Fruit fly (Drosophila melanogaster) whole organism, embryonic: ENCODE measurements around the gene CG44362.

ENCODE experiments used
- Atf3 ChIP-seq: fragments of 200-800 bp; sonication (Bioruptor generic); optimal IDR thresholded peaks from 3 replicates; lab custom pipeline; 2016; ENCODE audit warnings: missing biosample characterization, missing genetic modification characterization
- Bdp1 ChIP-seq: fragments of 200-800 bp; sonication (Bioruptor generic); optimal IDR thresholded peaks from 3 replicates; lab custom pipeline; 2016; ENCODE audit warnings: missing biosample characterization, missing genetic modification characterization
- BtbVII ChIP-seq: fragments of 200-800 bp; sonication (Bioruptor generic); optimal IDR thresholded peaks from 3 replicates; lab custom pipeline; 2017; ENCODE audit warnings: missing biosample characterization, mild to moderate bottlenecking, missing genetic modification characterization
- CG10267 ChIP-seq: fragments of 200-800 bp; sonication (Bioruptor generic); optimal IDR thresholded peaks from 2 replicates; lab custom pipeline; 2018; ENCODE audit warnings: missing biosample characterization, mild to moderate bottlenecking, missing genetic modification characterization, moderate library complexity
- CG11085 ChIP-seq: fragments of 200-800 bp; sonication (Bioruptor generic); IDR thresholded peaks from 2 replicates; pipeline ENCODE4 v1.3.6; 2022; ENCODE audit warnings: missing biosample characterization, missing genetic modification characterization
- CG11560 ChIP-seq: fragments of 200-800 bp; sonication (Bioruptor generic); IDR thresholded peaks from 3 replicates; pipeline ENCODE4 v1.3.6; 2022; ENCODE audit warnings: missing biosample characterization, missing genetic modification characterization
- CG11695 ChIP-seq: fragments of 200-800 bp; sonication (Bioruptor generic); IDR thresholded peaks from 3 replicates; pipeline ENCODE4 v1.3.6; 2022; ENCODE audit warnings: missing biosample characterization, missing genetic modification characterization
- CG12104 ChIP-seq: fragments of 200-800 bp; sonication (Bioruptor generic); optimal IDR thresholded peaks from 3 replicates; lab custom pipeline; 2016; ENCODE audit warnings: missing biosample characterization, missing genetic modification characterization
- CG12155 ChIP-seq: fragments of 200-800 bp; sonication (Bioruptor generic); optimal IDR thresholded peaks from 3 replicates; lab custom pipeline; 2016; ENCODE audit warnings: missing biosample characterization, missing genetic modification characterization
- CG1233 ChIP-seq: fragments of 200-800 bp; sonication (Bioruptor generic); optimal IDR thresholded peaks from 4 replicates; lab custom pipeline; 2018; ENCODE audit warnings: missing biosample characterization, mild to moderate bottlenecking, missing genetic modification characterization
- CG12769 ChIP-seq: fragments of 200-800 bp; sonication (Bioruptor generic); optimal IDR thresholded peaks from 2 replicates; lab custom pipeline; 2019; ENCODE audit warnings: missing biosample characterization, mild to moderate bottlenecking, missing genetic modification characterization, moderate library complexity
- CG12942 ChIP-seq: fragments of 200-800 bp; sonication (Bioruptor generic); optimal IDR thresholded peaks from 3 replicates; lab custom pipeline; 2016; ENCODE audit warnings: missing biosample characterization, missing genetic modification characterization
- CG14965 ChIP-seq: fragments of 200-800 bp; sonication (Bioruptor generic); optimal IDR thresholded peaks from 2 replicates; lab custom pipeline; 2016; ENCODE audit warnings: missing biosample characterization, missing genetic modification characterization, borderline replicate concordance
- CG1602 ChIP-seq: fragments of 200-800 bp; sonication (Bioruptor generic); optimal IDR thresholded peaks from 3 replicates; lab custom pipeline; 2016; ENCODE audit warnings: missing biosample characterization, missing genetic modification characterization
- CG1603 ChIP-seq: fragments of 200-800 bp; sonication (Bioruptor generic); optimal IDR thresholded peaks from 2 replicates; lab custom pipeline; 2019; ENCODE audit warnings: missing biosample characterization, mild to moderate bottlenecking, missing genetic modification characterization, moderate library complexity
- CG18764 ChIP-seq: fragments of 200-800 bp; sonication (Bioruptor generic); optimal IDR thresholded peaks from 3 replicates; lab custom pipeline; 2016; ENCODE audit warnings: missing biosample characterization, missing genetic modification characterization
- CG2120 ChIP-seq: fragments of 200-800 bp; sonication (Bioruptor generic); optimal IDR thresholded peaks from 3 replicates; lab custom pipeline; 2016; ENCODE audit warnings: missing biosample characterization, missing genetic modification characterization
- CG32772 ChIP-seq: fragments of 200-800 bp; sonication (Bioruptor generic); IDR thresholded peaks from 2 replicates; pipeline ENCODE4 v1.3.6; 2022; ENCODE audit warnings: missing biosample characterization, missing genetic modification characterization
- CG33213 ChIP-seq: fragments of 200-800 bp; sonication (Bioruptor generic); optimal IDR thresholded peaks from 3 replicates; lab custom pipeline; 2016; ENCODE audit warnings: missing biosample characterization, missing genetic modification characterization
- CG3995 ChIP-seq: fragments of 200-800 bp; sonication (Bioruptor generic); optimal IDR thresholded peaks from 3 replicates; lab custom pipeline; 2016; ENCODE audit warnings: missing biosample characterization, missing genetic modification characterization
- CG4328 ChIP-seq: fragments of 200-800 bp; sonication (Bioruptor generic); optimal IDR thresholded peaks from 3 replicates; lab custom pipeline; 2017; ENCODE audit warnings: missing biosample characterization, missing genetic modification reagents, missing genetic modification characterization
- CG4424 ChIP-seq: fragments of 200-800 bp; sonication (Bioruptor generic); optimal IDR thresholded peaks from 3 replicates; lab custom pipeline; 2016; ENCODE audit warnings: missing biosample characterization, missing genetic modification characterization
- CG6813 ChIP-seq: fragments of 200-800 bp; sonication (Bioruptor generic); optimal IDR thresholded peaks from 2 replicates; lab custom pipeline; 2017; ENCODE audit warnings: missing biosample characterization, missing genetic modification characterization, mild to moderate bottlenecking, moderate library complexity, missing genetic modification reagents
- CG7271 ChIP-seq: fragments of 200-800 bp; sonication (Bioruptor generic); optimal IDR thresholded peaks from 2 replicates; lab custom pipeline; 2018; ENCODE audit warnings: missing biosample characterization, mild to moderate bottlenecking, missing genetic modification characterization, moderate library complexity
- CG8478 ChIP-seq: fragments of >200 bp; optimal IDR thresholded peaks from 2 replicates; lab custom pipeline; 2018
- CG9932 ChIP-seq: fragments of 200-800 bp; sonication (Bioruptor generic); IDR thresholded peaks from 2 replicates; pipeline ENCODE4 v1.3.6; 2022; ENCODE audit warnings: missing biosample characterization, missing genetic modification characterization
- CHES-1-like ChIP-seq: fragments of 200-800 bp; sonication (Bioruptor generic); optimal IDR thresholded peaks from 2 replicates; lab custom pipeline; 2016; ENCODE audit warnings: missing biosample characterization, missing genetic modification characterization
- Dfd ChIP-seq, 2 experiments: fragments of >200 bp; optimal IDR thresholded peaks; 2 replicates each; lab custom pipeline; 2017; ENCODE audit warnings: missing biosample characterization in 2 of 2, missing genetic modification characterization in 2 of 2
- Jarid2 ChIP-seq: fragments of 200-800 bp; sonication (Bioruptor generic); optimal IDR thresholded peaks from 3 replicates; lab custom pipeline; 2017; ENCODE audit warnings: mild to moderate bottlenecking, missing biosample characterization, missing genetic modification reagents, missing genetic modification characterization
- MBD-R2 ChIP-seq: fragments of 200-800 bp; sonication (Bioruptor generic); IDR thresholded peaks from 2 replicates; pipeline ENCODE4 v1.3.6; 2022; ENCODE audit warnings: missing biosample characterization, missing genetic modification characterization
- Med ChIP-seq: fragments of 200-800 bp; sonication (Bioruptor generic); peaks from one replicate; lab custom pipeline; 2016; ENCODE audit warnings: missing biosample characterization, missing genetic modification characterization, mild to moderate bottlenecking, inconsistent platforms, moderate library complexity
- Meics ChIP-seq: fragments of 200-800 bp; sonication (Bioruptor generic); optimal IDR thresholded peaks from 2 replicates; lab custom pipeline; 2017; ENCODE audit warnings: missing biosample characterization, mild to moderate bottlenecking, missing genetic modification characterization
- Mrtf ChIP-seq: fragments of 200-800 bp; sonication (Bioruptor generic); IDR thresholded peaks from 3 replicates; pipeline ENCODE4 v1.3.6; 2022; ENCODE audit warnings: missing biosample characterization, missing genetic modification characterization
- Poxn ChIP-seq: fragments of 200-800 bp; sonication (Bioruptor generic); IDR thresholded peaks from 2 replicates; pipeline ENCODE4 v1.3.6; 2022; ENCODE audit warnings: missing biosample characterization, missing genetic modification characterization
- Ptx1 ChIP-seq: fragments of 200-800 bp; sonication (Bioruptor generic); IDR thresholded peaks from 2 replicates; pipeline ENCODE4 v1.3.6; 2022; ENCODE audit warnings: missing biosample characterization, missing genetic modification characterization
- Taf1 ChIP-seq: fragments of 200-800 bp; sonication (Bioruptor generic); IDR thresholded peaks from 2 replicates; pipeline ENCODE4 v1.3.6; 2022; ENCODE audit warnings: missing biosample characterization, missing genetic modification characterization
- Trl ChIP-seq, 3 experiments: fragments of >200 bp in 2 of 3; fragments of 200-800 bp in 1 of 3; sonication (Bioruptor generic) in 1 of 3; optimal IDR thresholded peaks; 2 replicates in 1 of 3; 3 replicates in 2 of 3; lab custom pipeline; 2016 to 2017; ENCODE audit warnings: missing biosample characterization in 1 of 3, missing genetic modification characterization in 1 of 3
- ase ChIP-seq: fragments of 200-800 bp; sonication (Bioruptor generic); IDR thresholded peaks from 3 replicates; pipeline ENCODE4 v1.3.6; 2022; ENCODE audit warnings: missing biosample characterization, missing genetic modification characterization
- dmrt99B ChIP-seq: fragments of 200-800 bp; sonication (Bioruptor generic); optimal IDR thresholded peaks from 2 replicates; lab custom pipeline; 2018; ENCODE audit warnings: missing biosample characterization, mild to moderate bottlenecking, missing genetic modification characterization, moderate library complexity
- grau ChIP-seq: fragments of 200-800 bp; optimal IDR thresholded peaks from 3 replicates; lab custom pipeline; 2019; ENCODE audit warnings: missing biosample characterization, mild to moderate bottlenecking, missing genetic modification characterization, moderate library complexity
- hb ChIP-seq: fragments of 200-800 bp; sonication (Bioruptor generic); IDR thresholded peaks from 3 replicates; pipeline ENCODE4 v1.3.6; 2022; ENCODE audit warnings: missing biosample characterization, missing genetic modification characterization; ENCODE audit not compliant: partially characterized antibody
- pzg ChIP-seq: fragments of 200-800 bp; sonication (Bioruptor generic); optimal IDR thresholded peaks from 3 replicates; lab custom pipeline; 2018; ENCODE audit warnings: missing biosample characterization, mild to moderate bottlenecking, missing genetic modification characterization, moderate library complexity
- ro ChIP-seq: fragments of 200-800 bp; sonication (Bioruptor generic); IDR thresholded peaks from 2 replicates; pipeline ENCODE4 v1.3.6; 2022; ENCODE audit warnings: missing biosample characterization, missing genetic modification characterization
- row ChIP-seq: fragments of 200-800 bp; sonication (Bioruptor generic); IDR thresholded peaks from 3 replicates; pipeline ENCODE4 v1.3.6; 2022; ENCODE audit warnings: missing biosample characterization, missing genetic modification characterization
- sc ChIP-seq, 3 experiments: fragments of >200 bp in 2 of 3; fragments of 200-800 bp in 1 of 3; sonication (Bioruptor generic) in 1 of 3; optimal IDR thresholded peaks; 2 replicates in 2 of 3; 3 replicates in 1 of 3; lab custom pipeline; 2017; ENCODE audit warnings: mild to moderate bottlenecking in 1 of 3, missing biosample characterization in 1 of 3, missing genetic modification characterization in 1 of 3, missing genetic modification reagents in 1 of 3
- sens ChIP-seq: fragments of 200-800 bp; sonication (Bioruptor generic); peaks from one replicate; lab custom pipeline; 2016; ENCODE audit warnings: missing biosample characterization, missing genetic modification characterization
- sima ChIP-seq: fragments of 200-800 bp; sonication (Bioruptor generic); optimal IDR thresholded peaks from 2 replicates; lab custom pipeline; 2016; ENCODE audit warnings: missing biosample characterization, missing genetic modification characterization
- sna ChIP-seq: fragments of 200-800 bp; sonication (Bioruptor generic); IDR thresholded peaks from 2 replicates; pipeline ENCODE4 v1.3.6; 2022; ENCODE audit warnings: missing biosample characterization, missing genetic modification characterization; ENCODE audit not compliant: partially characterized antibody
- tap ChIP-seq: fragments of 200-800 bp; optimal IDR thresholded peaks from 3 replicates; lab custom pipeline; 2019; ENCODE audit warnings: missing biosample characterization, mild to moderate bottlenecking, missing genetic modification characterization, moderate library complexity
- tgo ChIP-seq: fragments of 200-800 bp; sonication (Bioruptor generic); IDR thresholded peaks from 3 replicates; pipeline ENCODE4 v1.3.6; 2022; ENCODE audit warnings: missing biosample characterization, missing genetic modification characterization

The CG44362 gene

DNA sequence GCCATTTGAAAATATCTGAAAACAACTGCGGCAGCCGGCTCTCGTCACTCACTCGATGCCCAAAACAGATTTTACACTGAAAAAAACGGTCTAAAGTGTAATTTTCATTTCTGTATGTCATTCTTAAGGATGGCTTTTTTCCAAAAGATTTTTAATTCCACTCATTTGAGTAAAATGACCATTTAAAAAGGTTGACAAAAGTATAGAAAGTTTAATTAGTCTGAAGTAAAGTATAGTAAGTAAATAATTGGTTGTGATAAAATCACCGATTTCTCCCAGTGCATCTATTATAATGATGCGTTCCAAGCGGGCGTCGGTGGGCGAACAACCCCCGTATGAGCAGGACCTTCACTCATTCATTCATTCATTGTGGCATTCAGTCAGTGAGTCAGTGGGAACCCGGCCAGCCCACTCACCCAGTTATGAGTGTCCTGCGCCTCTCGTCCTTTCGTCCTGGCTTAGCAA is 25.0 kb downstream of the CG44362 start (continued):
- TF ChIP-seq pzg = no peak
- peak; percentile 26 for TF ChIP-seq CG12155 (GFP tag; lab: Kevin White, UChicago)
- peak; percentile 77 for TF ChIP-seq tgo (GFP tag; lab: Robert Waterston, UW)
- TF ChIP-seq CG14965 (GFP tag; lab: Kevin White, UChicago) = peak; percentile 24
- TF ChIP-seq CG11085 (GFP tag; lab: Robert Waterston, UW) = 0 out of 2 replicates have a peak, but pooled peaks have one; percentile 32
- peak; percentile 85 for TF ChIP-seq CG10267 (tag; lab: Kevin White, UChicago)
- peak; percentile 89 for TF ChIP-seq dmrt99B (tag; lab: Kevin White, UChicago)
- peak; percentile 78 for TF ChIP-seq CG6813
- TF ChIP-seq sc (optimal IDR thresholded peaks at IDR 0.05; lab: Kevin White, UChicago) = no peak
- peak; percentile 64 for TF ChIP-seq sc (GFP tag; optimal IDR thresholded peaks at IDR 0.05; lab: Kevin White, UChicago)
- no peak for TF ChIP-seq CG3995 (GFP tag; lab: Kevin White, UChicago)
- TF ChIP-seq Ptx1 (GFP tag; lab: Robert Waterston, UW) = peak; percentile 78
- TF ChIP-seq sima (GFP tag; lab: Kevin White, UChicago) = peak; percentile 8
- peak; percentile 62 for TF ChIP-seq BtbVII (GFP tag; lab: Kevin White, UChicago)
- no peak for TF ChIP-seq Dfd (GFP tag; optimal IDR thresholded peaks at IDR 0.05; lab: Kevin White, UChicago)
- peak; percentile 10 for TF ChIP-seq Bdp1 (GFP tag; lab: Kevin White, UChicago)
- TF ChIP-seq CG11695 (GFP tag; lab: Robert Waterston, UW) = peak; percentile 86
- TF ChIP-seq CG33213 (GFP tag; lab: Kevin White, UChicago) = peak; percentile 21
- no peak for TF ChIP-seq Jarid2 (GFP tag; lab: Kevin White, UChicago)
- TF ChIP-seq hb (GFP tag; lab: Robert Waterston, UW) = no peak
- no peak for TF ChIP-seq sna (GFP tag; lab: Robert Waterston, UW)
- TF ChIP-seq CHES-1-like (GFP tag; lab: Kevin White, UChicago) = peak; percentile 44
- peak; percentile 32 for TF ChIP-seq CG12942
- TF ChIP-seq CG18764 (GFP tag; lab: Kevin White, UChicago) = peak; percentile 61
- peak; percentile 71 for TF ChIP-seq CG1602
- TF ChIP-seq CG12769 (tag; lab: Kevin White, UChicago) = no peak
- peak; percentile 98 for TF ChIP-seq sens (GFP tag; lab: Kevin White, UChicago)
- TF ChIP-seq row (GFP tag; lab: Robert Waterston, UW) = peak; percentile 91
- peak; percentile 65 for TF ChIP-seq Meics (GFP tag; lab: Kevin White, UChicago)
- peak; percentile 65 for TF ChIP-seq grau
- TF ChIP-seq ro (GFP tag; lab: Robert Waterston, UW) = peak; percentile 62; the same call in 1 of the 2 replicates
- TF ChIP-seq CG4424 (GFP tag; lab: Kevin White, UChicago) = peak; percentile 78
- TF ChIP-seq tap (tag; lab: Kevin White, UChicago) = peak; percentile 16
- TF ChIP-seq CG1233 (GFP tag; lab: Kevin White, UChicago) = peak; percentile 76
- TF ChIP-seq CG12104 (GFP tag; lab: Kevin White, UChicago) = peak; percentile 39
- peak; percentile 64; the same call in 1 of the 3 replicates for TF ChIP-seq Mrtf (GFP tag; lab: Robert Waterston, UW)
- TF ChIP-seq Med (GFP tag; lab: Kevin White, UChicago) = peak; percentile 89
- TF ChIP-seq CG4328 (GFP tag; lab: Kevin White, UChicago) = peak; percentile 43
- peak; percentile 46 for TF ChIP-seq CG2120 (GFP tag; lab: Kevin White, UChicago)
- no peak for TF ChIP-seq Taf1
- TF ChIP-seq CG11560 (tag; lab: Robert Waterston, UW) = 0 out of 3 replicates have a peak, but pooled peaks have one; percentile 44
- peak; percentile 86 for TF ChIP-seq CG32772 (GFP tag; lab: Robert Waterston, UW)
- TF ChIP-seq CG9932 (GFP tag; lab: Robert Waterston, UW) = no peak
- TF ChIP-seq CG8478 (lab: Kevin White, UChicago) = no peak
- TF ChIP-seq CG7271 = peak; percentile 15
- TF ChIP-seq Atf3 (GFP tag; lab: Kevin White, UChicago) = peak; percentile 54
- TF ChIP-seq MBD-R2 = peak; percentile 32; the same call in 1 of the 2 replicates
- peak; percentile 65 for TF ChIP-seq CG1603 (tag; lab: Kevin White, UChicago)
- peak; percentile 76; the same call in 2 of the 3 replicates for TF ChIP-seq ase
- 0 out of 2 replicates have a peak, but pooled peaks have one; percentile 47 for TF ChIP-seq Poxn (GFP tag; lab: Robert Waterston, UW)
- TF ChIP-seq Trl (optimal IDR thresholded peaks at IDR 0.05; lab: Kevin White, UChicago) = no peak
- peak; percentile 39 for TF ChIP-seq Trl (GFP tag; optimal IDR thresholded peaks at IDR 0.05; lab: Kevin White, UChicago)
